Worm (Caenorhabditis elegans): ENCODE results near the gene Y43F8A.2.

DNA sequence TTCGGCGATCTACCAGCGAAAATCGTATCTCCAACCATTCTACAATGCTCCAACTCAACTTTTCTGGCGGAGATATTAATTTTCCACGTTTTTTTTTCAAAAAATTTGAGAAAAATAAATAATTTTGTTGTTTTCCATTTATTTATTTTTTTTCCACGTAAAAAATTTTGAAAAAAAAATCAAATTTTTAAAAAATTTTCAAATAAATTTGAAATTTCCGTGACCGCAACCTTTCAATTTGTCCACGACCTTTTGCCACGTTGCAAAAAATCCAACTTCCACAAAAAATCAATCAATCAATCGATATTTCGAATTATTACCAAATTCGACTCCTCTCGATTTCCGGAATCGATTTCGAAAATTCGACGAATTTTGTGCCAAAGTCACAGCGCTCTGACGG is at the start of gene Y43F8A.2:
- TF ChIP-seq zag-1 (tag; optimal IDR thresholded peaks at IDR 0.05) (no peak), gmeb-1 (tag; optimal IDR thresholded peaks at IDR 0.05) (no peak), blmp-1 (tag; optimal IDR thresholded peaks at IDR 0.05; ENCODE audit: insufficient read depth) (no peak), elt-1 (tag; optimal IDR thresholded peaks at IDR 0.05) (no peak), lin-39 (tag; optimal IDR thresholded peaks at IDR 0.05) (no peak), skn-1 (tag; optimal IDR thresholded peaks at IDR 0.05) (no peak)

Data from whole organism, L2 larva.